Worm (Caenorhabditis elegans) whole organism, young adult: ENCODE data around the gene str-52.

Source experiments
- K11D2.4 ChIP-seq: fragments of 200-800 bp; sonication (Bioruptor generic); IDR thresholded peaks from 2 replicates; pipeline ENCODE4 v1.3.6; 2022; ENCODE audit warnings: missing genetic modification reagents, missing genetic modification characterization, missing compliant biosample characterization
- T07F8.4 ChIP-seq: sonication (generic microtip); optimal IDR thresholded peaks from 2 replicates; lab custom pipeline; 2016; ENCODE audit warnings: mild to moderate bottlenecking, missing genetic modification characterization, moderate library complexity, missing compliant biosample characterization
- attf-5 ChIP-seq: fragments of 200-800 bp; sonication (Bioruptor generic); optimal IDR thresholded peaks from 2 replicates; lab custom pipeline; 2018; ENCODE audit warnings: mild to moderate bottlenecking, missing genetic modification characterization, missing compliant biosample characterization
- ccch-3 ChIP-seq: fragments of 200-800 bp; sonication (Bioruptor generic); optimal IDR thresholded peaks from 2 replicates; lab custom pipeline; 2018; ENCODE audit warnings: mild to moderate bottlenecking, missing genetic modification characterization, missing compliant biosample characterization
- mcd-1 ChIP-seq: fragments of 200-800 bp; sonication (Bioruptor generic); IDR thresholded peaks from 2 replicates; pipeline ENCODE4 v1.3.6; 2022; ENCODE audit warnings: missing genetic modification reagents, missing genetic modification characterization, missing compliant biosample characterization
- nhr-80 ChIP-seq: sonication (generic microtip); optimal IDR thresholded peaks from 2 replicates; lab custom pipeline; 2016; ENCODE audit warnings: missing genetic modification characterization, missing compliant biosample characterization
- ztf-25 ChIP-seq: fragments of 200-800 bp; sonication (Bioruptor generic); IDR thresholded peaks from 2 replicates; pipeline ENCODE4 v1.3.6; 2022; ENCODE audit warnings: missing genetic modification reagents, missing genetic modification characterization, missing compliant biosample characterization

Gene str-52

ce11 chrV:2095772-2096171, 50.2 kb downstream of the str-52 start, which contains the start of gene clec-207:
clec-207 (plus strand) TSS chrV:2096072.
- no peak for TF ChIP-seq ztf-25 (GFP tag; lab: Robert Waterston, UW)
- TF ChIP-seq K11D2.4 (GFP tag; lab: Robert Waterston, UW), result no peak
- TF ChIP-seq T07F8.4, result no peak
- no peak for TF ChIP-seq nhr-80 (tag; lab: Kevin White, UChicago)
- no peak for TF ChIP-seq mcd-1 (GFP tag; lab: Robert Waterston, UW)
- TF ChIP-seq attf-5 (GFP tag; lab: Kevin White, UChicago), result no peak
- TF ChIP-seq ccch-3 (GFP tag; lab: Kevin White, UChicago), result no peak
